Worm (Caenorhabditis elegans): Measurements from ENCODE around the gene dnj-2.

DNA sequence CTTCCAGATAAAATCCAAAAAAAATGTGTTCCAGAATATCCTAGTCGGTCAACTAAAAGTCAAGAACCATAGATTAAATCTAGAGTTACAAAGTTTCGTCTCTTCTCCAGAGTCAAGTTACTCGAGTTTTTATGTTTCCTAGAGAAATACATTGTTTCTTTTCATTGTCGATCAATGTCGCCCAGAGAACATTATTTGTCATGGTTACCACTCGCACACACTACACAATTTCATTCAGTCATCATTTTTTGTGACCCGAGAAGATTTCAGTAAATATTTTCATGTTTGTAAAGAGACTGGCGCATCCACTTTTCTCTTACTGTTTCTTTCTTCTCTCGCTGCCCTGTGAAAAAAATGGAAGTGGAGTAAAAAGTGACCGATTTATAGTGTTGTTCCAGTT is 2.9 kb upstream of the dnj-2 start:
- TF ChIP-seq lin-13 (tag; optimal IDR thresholded peaks at IDR 0.05) (no peak), bed-3 (GFP tag; optimal IDR thresholded peaks at IDR 0.05) (no peak), unc-62 (GFP tag; optimal IDR thresholded peaks at IDR 0.05) (no peak)
